Fruit fly (Drosophila melanogaster) whole organism, prepupa: ENCODE measurements around the gene CG7650.
A peak's percentile ranks its signal among the peaks of the same experiment; 100 is the strongest.

Source experiments
- Blimp-1 ChIP-seq: fragments of 200-800 bp; sonication (Bioruptor generic); optimal IDR thresholded peaks from 3 replicates; lab custom pipeline; 2017; ENCODE audit warnings: missing biosample characterization, missing genetic modification characterization, mild to moderate bottlenecking, moderate library complexity, missing genetic modification reagents
- CG10669 ChIP-seq: fragments of 200-800 bp; sonication (Bioruptor generic); optimal IDR thresholded peaks from 3 replicates; lab custom pipeline; 2018; ENCODE audit warnings: missing biosample characterization, mild to moderate bottlenecking, missing genetic modification characterization, moderate library complexity
- CG11294 ChIP-seq: fragments of 200-800 bp; sonication (Bioruptor generic); IDR thresholded peaks from 2 replicates; pipeline ENCODE4 v1.3.6; 2022; ENCODE audit warnings: missing biosample characterization, missing genetic modification characterization
- CG11762 ChIP-seq: fragments of 200-800 bp; sonication (Bioruptor generic); optimal IDR thresholded peaks from 3 replicates; lab custom pipeline; 2016; ENCODE audit warnings: missing biosample characterization, missing genetic modification characterization; ENCODE audit not compliant: insufficient read depth
- CG11902 ChIP-seq: fragments of 200-800 bp; sonication (Bioruptor generic); optimal IDR thresholded peaks from 3 replicates; lab custom pipeline; 2016; ENCODE audit warnings: missing biosample characterization, missing genetic modification characterization
- CG15336 ChIP-seq: fragments of 200-800 bp; sonication (Bioruptor generic); IDR thresholded peaks from 2 replicates; pipeline ENCODE4 v1.3.6; 2022; ENCODE audit warnings: missing biosample characterization, missing genetic modification characterization
- CG1621 ChIP-seq: fragments of 200-800 bp; sonication (Bioruptor generic); optimal IDR thresholded peaks from 3 replicates; lab custom pipeline; 2018; ENCODE audit warnings: missing biosample characterization, mild to moderate bottlenecking, missing genetic modification characterization
- CG16779 ChIP-seq: fragments of 200-800 bp; sonication (Bioruptor generic); optimal IDR thresholded peaks from 3 replicates; lab custom pipeline; 2017; ENCODE audit warnings: missing biosample characterization, mild to moderate bottlenecking, missing genetic modification characterization
- CG3032 ChIP-seq: fragments of 200-800 bp; optimal IDR thresholded peaks from 2 replicates; lab custom pipeline; 2019; ENCODE audit warnings: missing biosample characterization, mild to moderate bottlenecking, missing genetic modification characterization, moderate library complexity
- CG31627 ChIP-seq: fragments of 200-800 bp; sonication (Bioruptor generic); optimal IDR thresholded peaks from 3 replicates; lab custom pipeline; 2016; ENCODE audit warnings: missing biosample characterization, missing genetic modification characterization
- CG32006 ChIP-seq: fragments of 200-800 bp; sonication (Bioruptor generic); optimal IDR thresholded peaks from 3 replicates; lab custom pipeline; 2017; ENCODE audit warnings: missing biosample characterization, mild to moderate bottlenecking, missing genetic modification characterization
- CG34406 ChIP-seq: fragments of 200-800 bp; sonication (Bioruptor generic); optimal IDR thresholded peaks from 3 replicates; lab custom pipeline; 2016; ENCODE audit warnings: missing biosample characterization, missing genetic modification characterization
- CG3919 ChIP-seq: fragments of 200-800 bp; sonication (Bioruptor generic); optimal IDR thresholded peaks from 3 replicates; lab custom pipeline; 2016; ENCODE audit warnings: missing biosample characterization, missing genetic modification characterization
- CG4318 ChIP-seq: fragments of 200-800 bp; sonication (Bioruptor generic); optimal IDR thresholded peaks from 3 replicates; lab custom pipeline; 2017; ENCODE audit warnings: missing biosample characterization, mild to moderate bottlenecking, missing genetic modification characterization
- CG6276 ChIP-seq: fragments of 200-800 bp; sonication (Bioruptor generic); optimal IDR thresholded peaks from 2 replicates; lab custom pipeline; 2017; ENCODE audit warnings: missing biosample characterization, mild to moderate bottlenecking, missing genetic modification characterization
- CG6792 ChIP-seq: fragments of 200-800 bp; sonication (Bioruptor generic); optimal IDR thresholded peaks from 3 replicates; lab custom pipeline; 2016; ENCODE audit warnings: missing biosample characterization, missing genetic modification characterization
- CG6808 ChIP-seq: fragments of 200-800 bp; sonication (Bioruptor generic); optimal IDR thresholded peaks from 3 replicates; lab custom pipeline; 2017; ENCODE audit warnings: missing biosample characterization, missing genetic modification characterization, mild to moderate bottlenecking, moderate library complexity, missing genetic modification reagents
- CG6854 ChIP-seq: fragments of 200-800 bp; sonication (Bioruptor generic); optimal IDR thresholded peaks from 2 replicates; lab custom pipeline; 2017; ENCODE audit warnings: missing biosample characterization, mild to moderate bottlenecking, missing genetic modification characterization
- CG7368 ChIP-seq: fragments of 200-800 bp; sonication (Bioruptor generic); optimal IDR thresholded peaks from 3 replicates; lab custom pipeline; 2016; ENCODE audit warnings: missing biosample characterization, missing genetic modification characterization
- CG8119 ChIP-seq: fragments of 200-800 bp; sonication (Bioruptor generic); IDR thresholded peaks from 3 replicates; pipeline ENCODE4 v1.3.6; 2022; ENCODE audit warnings: missing biosample characterization, missing genetic modification characterization
- CG8319 ChIP-seq: fragments of 200-800 bp; sonication (Bioruptor generic); optimal IDR thresholded peaks from 3 replicates; lab custom pipeline; 2016; ENCODE audit warnings: missing biosample characterization, missing genetic modification characterization
- CG8632 ChIP-seq: fragments of 200-800 bp; sonication (Bioruptor generic); optimal IDR thresholded peaks from 3 replicates; lab custom pipeline; 2016; ENCODE audit warnings: missing biosample characterization, missing genetic modification characterization
- Eip75B ChIP-seq: fragments of 200-800 bp; sonication (Bioruptor generic); optimal IDR thresholded peaks from 3 replicates; lab custom pipeline; 2016; ENCODE audit warnings: missing biosample characterization, missing genetic modification characterization
- Eip78C ChIP-seq: fragments of 200-800 bp; sonication (Bioruptor generic); peaks from one replicate; lab custom pipeline; 2016; ENCODE audit warnings: missing biosample characterization, missing genetic modification characterization
- Eip93F ChIP-seq: fragments of 200-800 bp; sonication (Bioruptor generic); optimal IDR thresholded peaks from 2 replicates; lab custom pipeline; 2016; ENCODE audit warnings: missing biosample characterization, mild to moderate bottlenecking, missing genetic modification characterization
- Ets21C ChIP-seq: fragments of 200-800 bp; sonication (Bioruptor generic); optimal IDR thresholded peaks from 3 replicates; lab custom pipeline; 2016; ENCODE audit warnings: missing biosample characterization, missing genetic modification characterization
- Ets96B ChIP-seq: fragments of 200-800 bp; optimal IDR thresholded peaks from 2 replicates; lab custom pipeline; 2019; ENCODE audit warnings: missing biosample characterization, mild to moderate bottlenecking, missing genetic modification characterization, moderate library complexity
- Gug ChIP-seq: fragments of 200-800 bp; sonication (Bioruptor generic); IDR thresholded peaks from 2 replicates; pipeline ENCODE4 v1.3.6; 2022; ENCODE audit warnings: missing biosample characterization, missing genetic modification characterization
- Hr38 ChIP-seq: sonication (Bioruptor generic); optimal IDR thresholded peaks from 2 replicates; lab custom pipeline; 2016; ENCODE audit warnings: missing biosample characterization, missing genetic modification characterization
- Hr39 ChIP-seq: fragments of 200-800 bp; sonication (Bioruptor generic); optimal IDR thresholded peaks from 2 replicates; lab custom pipeline; 2016; ENCODE audit warnings: missing biosample characterization, missing genetic modification characterization
- Hr4 ChIP-seq: fragments of 200-800 bp; sonication (Bioruptor generic); optimal IDR thresholded peaks from 3 replicates; lab custom pipeline; 2016; ENCODE audit warnings: missing biosample characterization, missing genetic modification characterization
- Lpt ChIP-seq: fragments of 200-800 bp; sonication (Bioruptor generic); optimal IDR thresholded peaks from 3 replicates; lab custom pipeline; 2016; ENCODE audit warnings: missing biosample characterization, missing genetic modification characterization
- OdsH ChIP-seq: fragments of 200-800 bp; sonication (Bioruptor generic); optimal IDR thresholded peaks from 3 replicates; lab custom pipeline; 2016; ENCODE audit warnings: missing biosample characterization, missing genetic modification characterization
- Sox102F ChIP-seq: fragments of 200-800 bp; sonication (Bioruptor generic); optimal IDR thresholded peaks from 2 replicates; lab custom pipeline; 2016; ENCODE audit warnings: missing biosample characterization, mild to moderate bottlenecking, missing genetic modification characterization
- Sox14 ChIP-seq: fragments of 200-800 bp; sonication (Bioruptor generic); optimal IDR thresholded peaks from 3 replicates; lab custom pipeline; 2016; ENCODE audit warnings: missing biosample characterization, missing genetic modification characterization
- Sox15 ChIP-seq: fragments of 200-800 bp; sonication (Bioruptor generic); optimal IDR thresholded peaks from 3 replicates; lab custom pipeline; 2016; ENCODE audit warnings: missing biosample characterization, missing genetic modification characterization
- achi ChIP-seq: fragments of 200-800 bp; sonication (Bioruptor generic); optimal IDR thresholded peaks from 3 replicates; lab custom pipeline; 2016; ENCODE audit warnings: missing biosample characterization, missing genetic modification characterization
- acj6 ChIP-seq: fragments of 200-800 bp; sonication (Bioruptor generic); optimal IDR thresholded peaks from 3 replicates; lab custom pipeline; 2016; ENCODE audit warnings: missing biosample characterization, missing genetic modification characterization
- dac ChIP-seq: fragments of 200-800 bp; sonication (Bioruptor generic); optimal IDR thresholded peaks from 2 replicates; lab custom pipeline; 2017; ENCODE audit warnings: missing biosample characterization, mild to moderate bottlenecking, missing genetic modification characterization
- dsx ChIP-seq: fragments of 200-800 bp; optimal IDR thresholded peaks from 3 replicates; lab custom pipeline; 2019; ENCODE audit warnings: missing biosample characterization, mild to moderate bottlenecking, missing genetic modification characterization, moderate library complexity; ENCODE audit not compliant: poor library complexity, severe bottlenecking
- esn ChIP-seq: fragments of 200-800 bp; sonication (Bioruptor generic); optimal IDR thresholded peaks from 2 replicates; lab custom pipeline; 2016; ENCODE audit warnings: missing biosample characterization, mild to moderate bottlenecking, missing genetic modification characterization, moderate library complexity
- fd85E ChIP-seq: fragments of 200-800 bp; sonication (Bioruptor generic); optimal IDR thresholded peaks from 3 replicates; lab custom pipeline; 2016; ENCODE audit warnings: missing biosample characterization, missing genetic modification characterization
- fkh ChIP-seq: fragments of 200-800 bp; sonication (Bioruptor generic); optimal IDR thresholded peaks from 3 replicates; lab custom pipeline; 2017; ENCODE audit warnings: missing biosample characterization, mild to moderate bottlenecking, missing genetic modification characterization, moderate library complexity
- lz ChIP-seq: fragments of 200-800 bp; sonication (Bioruptor generic); optimal IDR thresholded peaks from 3 replicates; lab custom pipeline; 2016; ENCODE audit warnings: missing biosample characterization, missing genetic modification characterization
- spab ChIP-seq: fragments of 200-800 bp; sonication (Bioruptor generic); optimal IDR thresholded peaks from 2 replicates; lab custom pipeline; 2017; ENCODE audit warnings: missing biosample characterization, mild to moderate bottlenecking, missing genetic modification characterization, missing genetic modification reagents
- ss ChIP-seq, 2 experiments: fragments of 200-800 bp; sonication (Bioruptor generic); optimal IDR thresholded peaks; 2 replicates in 1 of 2; 3 replicates in 1 of 2; lab custom pipeline; 2017 to 2018; ENCODE audit warnings: mild to moderate bottlenecking in 2 of 2, missing biosample characterization in 2 of 2, missing genetic modification characterization in 2 of 2, moderate library complexity in 1 of 2
- svp ChIP-seq: fragments of 200-800 bp; sonication (Bioruptor generic); peaks from one replicate; lab custom pipeline; 2016; ENCODE audit warnings: missing biosample characterization, missing genetic modification characterization
- topi ChIP-seq: fragments of 200-800 bp; sonication (Bioruptor generic); optimal IDR thresholded peaks from 3 replicates; lab custom pipeline; 2016; ENCODE audit warnings: missing biosample characterization, missing genetic modification characterization
- vri ChIP-seq: fragments of 200-800 bp; sonication (Bioruptor generic); optimal IDR thresholded peaks from 3 replicates; lab custom pipeline; 2016; ENCODE audit warnings: missing biosample characterization, mild to moderate bottlenecking, missing genetic modification characterization

The CG7650 gene

dm6 chr3L:15634368-15635075 is 24.3 kb upstream of the CG7650 start:
- peak; percentile 41 for TF ChIP-seq fkh (GFP tag; lab: Kevin White, UChicago)
- no peak for TF ChIP-seq CG6276 (GFP tag; lab: Kevin White, UChicago)
- TF ChIP-seq CG11294 (GFP tag; lab: Robert Waterston, UW): no peak
- no peak for TF ChIP-seq Hr4 (GFP tag; lab: Kevin White, UChicago)

dm6 chr3L:15632653-15633052 is 22.5 kb upstream of the CG7650 start:
- TF ChIP-seq CG16779 (tag; lab: Kevin White, UChicago): no peak
- TF ChIP-seq CG31627: no peak
- no peak for TF ChIP-seq spab (GFP tag; lab: Kevin White, UChicago)
- no peak for TF ChIP-seq Eip93F (GFP tag; lab: Kevin White, UChicago)
- no peak for TF ChIP-seq CG4318 (GFP tag; lab: Kevin White, UChicago)
- no peak for TF ChIP-seq Hr38 (GFP tag; lab: Kevin White, UChicago)
- no peak for TF ChIP-seq CG1621 (tag; lab: Kevin White, UChicago)
- TF ChIP-seq CG6854: peak; percentile 16
- TF ChIP-seq Sox15 (GFP tag; lab: Kevin White, UChicago): no peak
- TF ChIP-seq Lpt (GFP tag; lab: Kevin White, UChicago): no peak
- peak; percentile 16 for TF ChIP-seq esn
- TF ChIP-seq Blimp-1: no peak
- TF ChIP-seq CG8632 (GFP tag; lab: Kevin White, UChicago): peak; percentile 33
- peak in 1 of 2 experiments; percentile 23 for TF ChIP-seq ss (GFP tag; optimal IDR thresholded peaks at IDR 0.05; lab: Kevin White, UChicago)
- no peak for TF ChIP-seq CG32006
- peak; percentile 52 for TF ChIP-seq svp
- no peak for TF ChIP-seq CG8119 (GFP tag; lab: Robert Waterston, UW)
- TF ChIP-seq fd85E (GFP tag; lab: Kevin White, UChicago): no peak
- no peak for TF ChIP-seq CG3032 (tag; lab: Kevin White, UChicago)
- peak; percentile 2 for TF ChIP-seq CG6792 (GFP tag; lab: Kevin White, UChicago)
- TF ChIP-seq CG6808: peak; percentile 18
- no peak for TF ChIP-seq Gug (GFP tag; lab: Robert Waterston, UW)
- TF ChIP-seq Ets96B: no peak
- no peak for TF ChIP-seq CG11902 (GFP tag; lab: Kevin White, UChicago)
- TF ChIP-seq CG7368 (GFP tag; lab: Kevin White, UChicago): no peak
- no peak for TF ChIP-seq CG11762 (GFP tag; lab: Kevin White, UChicago)
- TF ChIP-seq achi (GFP tag; lab: Kevin White, UChicago): peak; percentile 4
- TF ChIP-seq Sox102F: peak; percentile 31
- no peak for TF ChIP-seq CG34406 (GFP tag; lab: Kevin White, UChicago)
- TF ChIP-seq vri: no peak
- no peak for TF ChIP-seq CG8319 (GFP tag; lab: Kevin White, UChicago)
- TF ChIP-seq fkh (GFP tag; lab: Kevin White, UChicago): peak; percentile 73
- no peak for TF ChIP-seq OdsH
- TF ChIP-seq Hr39 (GFP tag; lab: Kevin White, UChicago): no peak
- no peak for TF ChIP-seq Eip75B (GFP tag; lab: Kevin White, UChicago)
- no peak for TF ChIP-seq CG6276 (GFP tag; lab: Kevin White, UChicago)
- TF ChIP-seq dac: no peak
- TF ChIP-seq Sox14: no peak
- no peak for TF ChIP-seq topi (GFP tag; lab: Kevin White, UChicago)
- no peak for TF ChIP-seq acj6
- no peak for TF ChIP-seq CG15336 (GFP tag; lab: Robert Waterston, UW)
- no peak for TF ChIP-seq CG3919
- TF ChIP-seq Eip78C (GFP tag; lab: Kevin White, UChicago): peak; percentile 72
- no peak for TF ChIP-seq dsx
- TF ChIP-seq CG10669 (GFP tag; lab: Kevin White, UChicago): no peak
- TF ChIP-seq Ets21C (GFP tag; lab: Kevin White, UChicago): no peak
- no peak for TF ChIP-seq lz (GFP tag; lab: Kevin White, UChicago)
